Worm (Caenorhabditis elegans): ENCODE results near the gene C54E4.1.

- no peak for TF ChIP-seq lin-39 (tag; optimal IDR thresholded peaks at IDR 0.05)
- TF ChIP-seq elt-3 (tag; optimal IDR thresholded peaks at IDR 0.05), result no peak
- TF ChIP-seq egl-27 (tag; optimal IDR thresholded peaks at IDR 0.05), result no peak
- no peak for TF ChIP-seq nhr-77 (tag; optimal IDR thresholded peaks at IDR 0.05)
- TF ChIP-seq ceh-16 (tag; optimal IDR thresholded peaks at IDR 0.05), result no peak
- TF ChIP-seq elt-1 (tag; optimal IDR thresholded peaks at IDR 0.05), result no peak
- TF ChIP-seq ceh-82 (tag; optimal IDR thresholded peaks at IDR 0.05), result no peak
- TF ChIP-seq nhr-25 (tag; optimal IDR thresholded peaks at IDR 0.05), result no peak
- no peak for TF ChIP-seq unc-62 (GFP tag; optimal IDR thresholded peaks at IDR 0.05)
Measured at ce11 chrIV:2137478-2137877, 37.9 kb upstream of the C54E4.1 start.
